Fruit fly (Drosophila melanogaster) whole organism, pupa: ENCODE data around the gene CG34180.
A peak's percentile ranks its signal among the peaks of the same experiment; 100 is the strongest.

ENCODE experiments used
- CG10348 ChIP-seq: fragments of 200-800 bp; sonication (Bioruptor generic); IDR thresholded peaks from 2 replicates; pipeline ENCODE4 v1.3.6; 2022; ENCODE audit warnings: missing biosample characterization, missing genetic modification characterization
- CG12605 ChIP-seq: fragments of 200-800 bp; sonication (Bioruptor generic); IDR thresholded peaks from 2 replicates; pipeline ENCODE4 v1.3.6; 2022; ENCODE audit warnings: missing biosample characterization, missing genetic modification characterization
- CG13204 ChIP-seq: fragments of 200-800 bp; sonication (Bioruptor generic); optimal IDR thresholded peaks from 2 replicates; lab custom pipeline; 2018; ENCODE audit warnings: missing biosample characterization, mild to moderate bottlenecking, missing genetic modification characterization, moderate library complexity
- CG14655 ChIP-seq: fragments of 200-800 bp; sonication (Bioruptor generic); optimal IDR thresholded peaks from 3 replicates; lab custom pipeline; 2017; ENCODE audit warnings: mild to moderate bottlenecking, missing biosample characterization, missing genetic modification reagents, missing genetic modification characterization
- CG15710 ChIP-seq: fragments of 200-800 bp; sonication (Bioruptor generic); optimal IDR thresholded peaks from 2 replicates; lab custom pipeline; 2018; ENCODE audit warnings: missing biosample characterization, mild to moderate bottlenecking, missing genetic modification characterization, moderate library complexity
- CG17806 ChIP-seq: fragments of 200-800 bp; sonication (Bioruptor generic); optimal IDR thresholded peaks from 2 replicates; lab custom pipeline; 2018; ENCODE audit warnings: missing biosample characterization, mild to moderate bottlenecking, missing genetic modification characterization, moderate library complexity
- CG32121 ChIP-seq: fragments of 200-800 bp; sonication (Bioruptor generic); IDR thresholded peaks from 2 replicates; pipeline ENCODE4 v1.3.6; 2022; ENCODE audit warnings: missing biosample characterization, missing genetic modification characterization
- CG34367 ChIP-seq: fragments of 200-800 bp; sonication (Bioruptor generic); optimal IDR thresholded peaks from 2 replicates; lab custom pipeline; 2018; ENCODE audit warnings: missing biosample characterization, mild to moderate bottlenecking, missing genetic modification characterization
- CG4496 ChIP-seq: fragments of 200-800 bp; sonication (Bioruptor generic); IDR thresholded peaks from 3 replicates; pipeline ENCODE4 v1.3.6; 2022; ENCODE audit warnings: missing biosample characterization, missing genetic modification characterization
- CG8301 ChIP-seq: fragments of 200-800 bp; sonication (Bioruptor generic); optimal IDR thresholded peaks from 2 replicates; lab custom pipeline; 2018; ENCODE audit warnings: missing biosample characterization, mild to moderate bottlenecking, missing genetic modification characterization
- CG9948 ChIP-seq: fragments of 200-800 bp; sonication (Bioruptor generic); optimal IDR thresholded peaks from 2 replicates; lab custom pipeline; 2018; ENCODE audit warnings: missing biosample characterization, mild to moderate bottlenecking, missing genetic modification characterization, moderate library complexity
- D1 ChIP-seq: fragments of 200-800 bp; sonication (Bioruptor generic); optimal IDR thresholded peaks from 2 replicates; lab custom pipeline; 2018; ENCODE audit warnings: missing biosample characterization, mild to moderate bottlenecking, missing genetic modification characterization, moderate library complexity
- EcR ChIP-seq: fragments of 200-800 bp; sonication (Bioruptor generic); optimal IDR thresholded peaks from 3 replicates; lab custom pipeline; 2019; ENCODE audit warnings: missing biosample characterization, missing genetic modification characterization, mild to moderate bottlenecking, moderate library complexity, missing genetic modification reagents
- Ets98B ChIP-seq: fragments of 200-800 bp; sonication (Bioruptor generic); IDR thresholded peaks from 2 replicates; pipeline ENCODE4 v1.3.6; 2022; ENCODE audit warnings: missing biosample characterization, missing genetic modification characterization
- Pif1A ChIP-seq: fragments of 200-800 bp; sonication (Bioruptor generic); optimal IDR thresholded peaks from 3 replicates; lab custom pipeline; 2016; ENCODE audit warnings: missing biosample characterization, missing genetic modification characterization
- Pif1B ChIP-seq: fragments of 200-800 bp; sonication (Bioruptor generic); optimal IDR thresholded peaks from 3 replicates; lab custom pipeline; 2016; ENCODE audit warnings: missing biosample characterization, missing genetic modification characterization
- Snoo ChIP-seq: fragments of 200-800 bp; sonication (Bioruptor generic); optimal IDR thresholded peaks from 3 replicates; lab custom pipeline; 2017; ENCODE audit warnings: missing biosample characterization, mild to moderate bottlenecking, missing genetic modification characterization, inconsistent platforms
- fd96Ca ChIP-seq: fragments of 200-800 bp; sonication (Bioruptor generic); IDR thresholded peaks from 3 replicates; pipeline ENCODE4 v1.3.6; 2022; ENCODE audit warnings: missing biosample characterization, missing genetic modification characterization
- gl ChIP-seq: fragments of 200-800 bp; sonication (Bioruptor generic); optimal IDR thresholded peaks from 2 replicates; lab custom pipeline; 2018; ENCODE audit warnings: missing biosample characterization, mild to moderate bottlenecking, missing genetic modification characterization
- rn ChIP-seq: fragments of 200-800 bp; sonication (Bioruptor generic); IDR thresholded peaks from 2 replicates; pipeline ENCODE4 v1.3.6; 2022; ENCODE audit warnings: missing biosample characterization, missing genetic modification characterization

Gene CG34180

dm6 chr2L:6080329-6080728 lies 20.0 kb downstream of the CG34180 start:
- TF ChIP-seq CG8301 (tag; lab: Kevin White, UChicago) (no peak), Ets98B (GFP tag; lab: Robert Waterston, UW) (no peak), CG32121 (GFP tag; lab: Robert Waterston, UW) (no peak), CG34367 (no peak), Snoo (tag; lab: Kevin White, UChicago) (no peak), CG4496 (GFP tag; lab: Robert Waterston, UW) (0 out of 3 replicates have a peak, but pooled peaks have one; percentile 38), EcR (GFP tag; lab: Kevin White, UChicago) (no peak), CG13204 (GFP tag; lab: Kevin White, UChicago) (no peak), fd96Ca (0 out of 3 replicates have a peak, but pooled peaks have one; percentile 23), Pif1A (GFP tag; lab: Kevin White, UChicago) (no peak)
- TF ChIP-seq, all 21 proteins: peak for 2

dm6 chr2L:6081134-6081832 lies 21.0 kb downstream of the CG34180 start:
- TF ChIP-seq CG13204 (GFP tag; lab: Kevin White, UChicago) = no peak
- no peak for TF ChIP-seq CG8301 (tag; lab: Kevin White, UChicago)
- peak; percentile 30 for TF ChIP-seq Snoo (tag; lab: Kevin White, UChicago)
- no peak for TF ChIP-seq CG12605 (GFP tag; lab: Robert Waterston, UW)
- TF ChIP-seq CG32121 (GFP tag; lab: Robert Waterston, UW) = no peak
- no peak for TF ChIP-seq rn
- no peak for TF ChIP-seq CG9948 (tag; lab: Kevin White, UChicago)
- no peak for TF ChIP-seq CG10348 (GFP tag; lab: Robert Waterston, UW)
- TF ChIP-seq Pif1B = no peak
- TF ChIP-seq CG4496 (GFP tag; lab: Robert Waterston, UW) = peak; percentile 42; the same call in 1 of the 3 replicates
- TF ChIP-seq EcR (GFP tag; lab: Kevin White, UChicago) = peak; percentile 60
- no peak for TF ChIP-seq CG34367
- TF ChIP-seq Ets98B (GFP tag; lab: Robert Waterston, UW) = no peak
- TF ChIP-seq fd96Ca = no peak
- no peak for TF ChIP-seq Pif1A (GFP tag; lab: Kevin White, UChicago)

- no peak for TF ChIP-seq CG4496 (GFP tag; lab: Robert Waterston, UW)
- TF ChIP-seq gl (tag; lab: Kevin White, UChicago) = no peak
- TF ChIP-seq CG15710 (tag; lab: Kevin White, UChicago) = no peak
These were observed 21.9 kb downstream of the CG34180 start, which contains the start of gene Kr-h1 for dm6 chr2L:6082157-6082645. Gene Kr-h1 (plus strand): TSS chr2L:6082603.

- TF ChIP-seq Ets98B (GFP tag; lab: Robert Waterston, UW) (no peak; the same call in 1 of the 2 replicates), rn (no peak), CG15710 (tag; lab: Kevin White, UChicago) (no peak), CG17806 (tag; lab: Kevin White, UChicago) (no peak), EcR (GFP tag; lab: Kevin White, UChicago) (no peak), CG8301 (tag; lab: Kevin White, UChicago) (no peak), CG32121 (GFP tag; lab: Robert Waterston, UW) (no peak), CG34367 (no peak), fd96Ca (no peak), Pif1A (GFP tag; lab: Kevin White, UChicago) (no peak), Pif1B (no peak), CG9948 (tag; lab: Kevin White, UChicago) (no peak), gl (tag; lab: Kevin White, UChicago) (no peak), Snoo (tag; lab: Kevin White, UChicago) (no peak), CG4496 (GFP tag; lab: Robert Waterston, UW) (no peak), D1 (no peak)
These were observed 22.8 kb downstream of the CG34180 start for dm6 chr2L:6082936-6083627.

- TF ChIP-seq CG8301 (tag; lab: Kevin White, UChicago) = no peak
- no peak for TF ChIP-seq CG14655 (GFP tag; lab: Kevin White, UChicago)
- TF ChIP-seq fd96Ca = no peak
- TF ChIP-seq CG12605 (GFP tag; lab: Robert Waterston, UW) = no peak
- TF ChIP-seq CG4496 (GFP tag; lab: Robert Waterston, UW) = no peak
- TF ChIP-seq CG9948 (tag; lab: Kevin White, UChicago) = no peak
- TF ChIP-seq gl (tag; lab: Kevin White, UChicago) = no peak
- TF ChIP-seq CG32121 (GFP tag; lab: Robert Waterston, UW) = no peak
- TF ChIP-seq Pif1A (GFP tag; lab: Kevin White, UChicago) = no peak
- TF ChIP-seq Snoo (tag; lab: Kevin White, UChicago) = no peak
- no peak for TF ChIP-seq Ets98B (GFP tag; lab: Robert Waterston, UW)
- TF ChIP-seq Pif1B = no peak
- TF ChIP-seq CG17806 (tag; lab: Kevin White, UChicago) = no peak
- TF ChIP-seq CG13204 (GFP tag; lab: Kevin White, UChicago) = no peak
- TF ChIP-seq D1 = no peak
- no peak for TF ChIP-seq EcR (GFP tag; lab: Kevin White, UChicago)
- TF ChIP-seq CG34367 = no peak
- no peak for TF ChIP-seq rn
These were observed 24.4 kb downstream of the CG34180 start for dm6 chr2L:6084694-6085093.
